Fruit fly (Drosophila melanogaster) whole organism, prepupa: ENCODE measurements around the gene chinmo.

Source experiments
- Blimp-1 ChIP-seq: fragments of 200-800 bp; sonication (Bioruptor generic); optimal IDR thresholded peaks from 3 replicates; lab custom pipeline; 2017; ENCODE audit warnings: missing biosample characterization, missing genetic modification characterization, mild to moderate bottlenecking, moderate library complexity, missing genetic modification reagents
- CG4318 ChIP-seq: fragments of 200-800 bp; sonication (Bioruptor generic); optimal IDR thresholded peaks from 3 replicates; lab custom pipeline; 2017; ENCODE audit warnings: missing biosample characterization, mild to moderate bottlenecking, missing genetic modification characterization
- Eip93F ChIP-seq: fragments of 200-800 bp; sonication (Bioruptor generic); optimal IDR thresholded peaks from 2 replicates; lab custom pipeline; 2016; ENCODE audit warnings: missing biosample characterization, mild to moderate bottlenecking, missing genetic modification characterization
- Ets96B ChIP-seq: fragments of 200-800 bp; optimal IDR thresholded peaks from 2 replicates; lab custom pipeline; 2019; ENCODE audit warnings: missing biosample characterization, mild to moderate bottlenecking, missing genetic modification characterization, moderate library complexity
- Lpt ChIP-seq: fragments of 200-800 bp; sonication (Bioruptor generic); optimal IDR thresholded peaks from 3 replicates; lab custom pipeline; 2016; ENCODE audit warnings: missing biosample characterization, missing genetic modification characterization
- Smox ChIP-seq: fragments of 200-800 bp; sonication (Bioruptor generic); optimal IDR thresholded peaks from 3 replicates; lab custom pipeline; 2016; ENCODE audit warnings: missing biosample characterization, missing genetic modification characterization

dm6 chr2L:1624750-1625149, 26.3 kb upstream of the chinmo start:
- TF ChIP-seq Blimp-1 (GFP tag; lab: Kevin White, UChicago) (no peak), Eip93F (GFP tag; lab: Kevin White, UChicago) (no peak), Smox (peak; percentile 19), CG4318 (GFP tag; lab: Kevin White, UChicago) (no peak), Lpt (GFP tag; lab: Kevin White, UChicago) (no peak), Ets96B (no peak)
